Worm (Caenorhabditis elegans) whole organism, midembryonic: ENCODE measurements around the gene C12D8.20.

Experiments used
- cog-1 ChIP-seq: sonication (generic microtip); optimal IDR thresholded peaks from 2 replicates; lab custom pipeline; 2016; ENCODE audit warnings: missing genetic modification characterization, missing compliant biosample characterization
- flt-1 ChIP-seq: fragments of 200-800 bp; sonication (Bioruptor generic); IDR thresholded peaks from 2 replicates; pipeline ENCODE4 v1.3.6; 2022; ENCODE audit warnings: missing genetic modification characterization, missing compliant biosample characterization
- klf-2 ChIP-seq: fragments of 200-800 bp; sonication (Bioruptor generic); conservative IDR thresholded peaks from 2 replicates; pipeline ENCODE4 v1.3.6; 2022; ENCODE audit warnings: missing genetic modification reagents, missing genetic modification characterization, missing compliant biosample characterization
- med-1 ChIP-seq: sonication (generic microtip); optimal IDR thresholded peaks from 2 replicates; lab custom pipeline; 2017; ENCODE audit warnings: missing genetic modification characterization, mild to moderate bottlenecking, missing compliant biosample characterization, antibody characterized with exemption, missing genetic modification reagents; ENCODE audit not compliant: insufficient read depth
- ref-1 ChIP-seq: fragments of 200-800 bp; sonication (Bioruptor generic); conservative IDR thresholded peaks from 2 replicates; pipeline ENCODE4 v1.3.6; 2022; ENCODE audit warnings: missing genetic modification reagents, missing genetic modification characterization, missing compliant biosample characterization
- ztf-23 ChIP-seq: fragments of 200-800 bp; sonication (Bioruptor generic); IDR thresholded peaks from 2 replicates; pipeline ENCODE4 v1.3.6; 2022; ENCODE audit warnings: missing genetic modification reagents, missing genetic modification characterization, missing compliant biosample characterization
- ztf-29 ChIP-seq: fragments of 200-800 bp; sonication (Bioruptor generic); IDR thresholded peaks from 2 replicates; pipeline ENCODE4 v1.3.6; 2022; ENCODE audit warnings: missing genetic modification reagents, missing genetic modification characterization, missing compliant biosample characterization

ce11 chrV:10212627-10213026, 9.5 kb upstream of the C12D8.20 start, which contains the start of gene hpo-40:
- TF ChIP-seq ref-1 (GFP tag; lab: Robert Waterston, UW) (no peak), ztf-23 (no peak), flt-1 (GFP tag; lab: Robert Waterston, UW) (no peak), cog-1 (no peak), ztf-29 (GFP tag; lab: Robert Waterston, UW) (no peak), med-1 (no peak), klf-2 (GFP tag; lab: Robert Waterston, UW) (no peak)
